Fruit fly (Drosophila melanogaster) whole organism, embryonic: ENCODE data around the gene CG12608.

Experiments
- Atf6 ChIP-seq: fragments of 200-800 bp; sonication (Bioruptor generic); IDR thresholded peaks from 2 replicates; pipeline ENCODE4 v1.3.6; 2022; ENCODE audit warnings: missing biosample characterization, missing genetic modification characterization
- B-H2 ChIP-seq: fragments of 200-800 bp; sonication (Bioruptor generic); optimal IDR thresholded peaks from 2 replicates; lab custom pipeline; 2018; ENCODE audit warnings: missing biosample characterization, mild to moderate bottlenecking, missing genetic modification characterization
- CG11695 ChIP-seq: fragments of 200-800 bp; sonication (Bioruptor generic); IDR thresholded peaks from 3 replicates; pipeline ENCODE4 v1.3.6; 2022; ENCODE audit warnings: missing biosample characterization, missing genetic modification characterization
- CG12219 ChIP-seq: fragments of 200-800 bp; sonication (Bioruptor generic); optimal IDR thresholded peaks from 3 replicates; lab custom pipeline; 2018; ENCODE audit warnings: missing biosample characterization, mild to moderate bottlenecking, missing genetic modification characterization
- CG12744 ChIP-seq: fragments of 200-800 bp; sonication (Bioruptor generic); optimal IDR thresholded peaks from 2 replicates; lab custom pipeline; 2016; ENCODE audit warnings: missing biosample characterization, missing genetic modification characterization
- CG13287 ChIP-seq: fragments of 200-800 bp; sonication (Bioruptor generic); IDR thresholded peaks from 2 replicates; pipeline ENCODE4 v1.3.6; 2022; ENCODE audit warnings: missing biosample characterization, missing genetic modification characterization; ENCODE audit not compliant: partially characterized antibody
- CG14050 ChIP-seq: fragments of 200-800 bp; sonication (Bioruptor generic); IDR thresholded peaks from 3 replicates; pipeline ENCODE4 v1.3.6; 2022; ENCODE audit warnings: missing biosample characterization, missing genetic modification characterization
- CG15479 ChIP-seq: fragments of 200-800 bp; sonication (Bioruptor generic); optimal IDR thresholded peaks from 3 replicates; lab custom pipeline; 2019; ENCODE audit warnings: missing biosample characterization, mild to moderate bottlenecking, missing genetic modification characterization, moderate library complexity
- CG1603 ChIP-seq: fragments of 200-800 bp; sonication (Bioruptor generic); optimal IDR thresholded peaks from 2 replicates; lab custom pipeline; 2019; ENCODE audit warnings: missing biosample characterization, mild to moderate bottlenecking, missing genetic modification characterization, moderate library complexity
- CG18619 ChIP-seq: fragments of 200-800 bp; sonication (Bioruptor generic); optimal IDR thresholded peaks from 3 replicates; lab custom pipeline; 2017; ENCODE audit warnings: missing biosample characterization, mild to moderate bottlenecking, missing genetic modification characterization
- CG2116 ChIP-seq: fragments of 200-800 bp; sonication (Bioruptor generic); optimal IDR thresholded peaks from 3 replicates; lab custom pipeline; 2018; ENCODE audit warnings: missing biosample characterization, mild to moderate bottlenecking, missing genetic modification characterization
- CG2712 ChIP-seq: fragments of 200-800 bp; optimal IDR thresholded peaks from 3 replicates; lab custom pipeline; 2019; ENCODE audit warnings: missing biosample characterization, mild to moderate bottlenecking, missing genetic modification characterization, moderate library complexity
- CG32532 ChIP-seq: fragments of 200-800 bp; sonication (Bioruptor generic); IDR thresholded peaks from 2 replicates; pipeline ENCODE4 v1.3.6; 2022; ENCODE audit warnings: missing biosample characterization, missing genetic modification characterization
- CG32767 ChIP-seq: fragments of 200-800 bp; sonication (Bioruptor generic); IDR thresholded peaks from 2 replicates; pipeline ENCODE4 v1.3.6; 2022; ENCODE audit warnings: missing biosample characterization, missing genetic modification characterization
- CG32772 ChIP-seq: fragments of 200-800 bp; sonication (Bioruptor generic); IDR thresholded peaks from 2 replicates; pipeline ENCODE4 v1.3.6; 2022; ENCODE audit warnings: missing biosample characterization, missing genetic modification characterization
- CG3281 ChIP-seq: fragments of 200-800 bp; sonication (Bioruptor generic); optimal IDR thresholded peaks from 3 replicates; lab custom pipeline; 2017; ENCODE audit warnings: missing biosample characterization, mild to moderate bottlenecking, missing genetic modification characterization
- CG34422 ChIP-seq: fragments of 200-800 bp; sonication (Bioruptor generic); IDR thresholded peaks from 3 replicates; pipeline ENCODE4 v1.3.6; 2022; ENCODE audit warnings: missing biosample characterization, missing genetic modification characterization
- CG3726 ChIP-seq: fragments of 200-800 bp; sonication (Bioruptor generic); IDR thresholded peaks from 3 replicates; pipeline ENCODE4, ENCODE4 v1.3.6; 2022; ENCODE audit warnings: missing biosample characterization, missing genetic modification characterization
- CG3847 ChIP-seq: fragments of 200-800 bp; sonication (Bioruptor generic); IDR thresholded peaks from 2 replicates; pipeline ENCODE4 v1.3.6; 2022; ENCODE audit warnings: missing biosample characterization, missing genetic modification characterization
- CG3995 ChIP-seq: fragments of 200-800 bp; sonication (Bioruptor generic); optimal IDR thresholded peaks from 3 replicates; lab custom pipeline; 2016; ENCODE audit warnings: missing biosample characterization, missing genetic modification characterization
- CG43689 ChIP-seq: fragments of 200-800 bp; sonication (Bioruptor generic); IDR thresholded peaks from 2 replicates; pipeline ENCODE4 v1.3.6; 2022; ENCODE audit warnings: missing biosample characterization, missing genetic modification characterization
- CG7372 ChIP-seq: fragments of 200-800 bp; sonication (Bioruptor generic); IDR thresholded peaks from 2 replicates; pipeline ENCODE4 v1.3.6; 2022; ENCODE audit warnings: missing biosample characterization, missing genetic modification characterization
- CG7928 ChIP-seq: fragments of 200-800 bp; sonication (Bioruptor generic); optimal IDR thresholded peaks from 2 replicates; lab custom pipeline; 2017; ENCODE audit warnings: missing biosample characterization, mild to moderate bottlenecking, missing genetic modification characterization
- CG7963 ChIP-seq: fragments of 200-800 bp; sonication (Bioruptor generic); IDR thresholded peaks from 3 replicates; pipeline ENCODE4 v1.3.6; 2022; ENCODE audit warnings: missing biosample characterization, missing genetic modification characterization; ENCODE audit not compliant: partially characterized antibody
- CG7987 ChIP-seq: fragments of 200-800 bp; sonication (Bioruptor generic); optimal IDR thresholded peaks from 2 replicates; lab custom pipeline; 2018; ENCODE audit warnings: missing biosample characterization, mild to moderate bottlenecking, missing genetic modification characterization, moderate library complexity
- CG8290 ChIP-seq, 3 experiments: fragments of 200-800 bp; sonication (Bioruptor generic); optimal IDR thresholded peaks; 2 replicates each; lab custom pipeline; 2016 to 2019; ENCODE audit warnings: missing biosample characterization in 3 of 3, missing genetic modification characterization in 3 of 3, mild to moderate bottlenecking in 2 of 3, moderate library complexity in 1 of 3
- Camta ChIP-seq: fragments of 200-800 bp; sonication (Bioruptor generic); optimal IDR thresholded peaks from 2 replicates; lab custom pipeline; 2016; ENCODE audit warnings: missing biosample characterization, missing genetic modification characterization
- CrebB ChIP-seq: fragments of 200-800 bp; sonication (Bioruptor generic); optimal IDR thresholded peaks from 3 replicates; lab custom pipeline; 2018; ENCODE audit warnings: missing biosample characterization, mild to moderate bottlenecking, missing genetic modification characterization
- Dfd ChIP-seq, 2 experiments: fragments of >200 bp; optimal IDR thresholded peaks; 2 replicates each; lab custom pipeline; 2017; ENCODE audit warnings: missing biosample characterization in 2 of 2, missing genetic modification characterization in 2 of 2
- Dip3 ChIP-seq: fragments of 200-800 bp; sonication (Bioruptor generic); optimal IDR thresholded peaks from 3 replicates; lab custom pipeline; 2016; ENCODE audit warnings: missing biosample characterization, missing genetic modification characterization
- Doc3 ChIP-seq: fragments of 200-800 bp; sonication (Bioruptor generic); IDR thresholded peaks from 3 replicates; pipeline ENCODE4 v1.3.6; 2022; ENCODE audit warnings: missing biosample characterization, missing genetic modification characterization; ENCODE audit not compliant: partially characterized antibody
- H2.0 ChIP-seq: fragments of 200-800 bp; sonication (Bioruptor generic); IDR thresholded peaks from 2 replicates; pipeline ENCODE4 v1.3.6; 2022; ENCODE audit warnings: missing biosample characterization, missing genetic modification characterization
- Nf-YA ChIP-seq: fragments of 200-800 bp; sonication (Bioruptor generic); IDR thresholded peaks from 2 replicates; pipeline ENCODE4 v1.3.6; 2022; ENCODE audit warnings: missing biosample characterization, missing genetic modification characterization
- Oli ChIP-seq: fragments of 200-800 bp; sonication (Bioruptor generic); optimal IDR thresholded peaks from 2 replicates; lab custom pipeline; 2018; ENCODE audit warnings: missing biosample characterization, mild to moderate bottlenecking, missing genetic modification characterization, moderate library complexity
- Opbp ChIP-seq: fragments of 200-800 bp; sonication (Bioruptor generic); IDR thresholded peaks from 3 replicates; pipeline ENCODE4 v1.3.6; 2022; ENCODE audit warnings: missing biosample characterization, missing genetic modification characterization; ENCODE audit not compliant: partially characterized antibody
- Sry-β ChIP-seq: fragments of 200-800 bp; sonication (Bioruptor generic); optimal IDR thresholded peaks from 2 replicates; lab custom pipeline; 2018; ENCODE audit warnings: missing biosample characterization, mild to moderate bottlenecking, missing genetic modification characterization, moderate library complexity
- amos ChIP-seq: fragments of 200-800 bp; sonication (Bioruptor generic); IDR thresholded peaks from 2 replicates; pipeline ENCODE4 v1.3.6; 2022; ENCODE audit warnings: missing biosample characterization, missing genetic modification characterization; ENCODE audit not compliant: partially characterized antibody
- bigmax ChIP-seq: fragments of 200-800 bp; sonication (Bioruptor generic); optimal IDR thresholded peaks from 2 replicates; lab custom pipeline; 2018; ENCODE audit warnings: missing biosample characterization, mild to moderate bottlenecking, missing genetic modification characterization
- dati ChIP-seq: fragments of 200-800 bp; sonication (Bioruptor generic); IDR thresholded peaks from 2 replicates; pipeline ENCODE4 v1.3.6; 2022; ENCODE audit warnings: missing biosample characterization, missing genetic modification characterization
- dpn ChIP-seq, 2 experiments: fragments of 200-800 bp; sonication (Bioruptor generic); optimal IDR thresholded peaks; 3 replicates each; lab custom pipeline; 2016; ENCODE audit warnings: missing biosample characterization in 2 of 2, missing genetic modification characterization in 2 of 2
- ewg ChIP-seq: fragments of 200-800 bp; sonication (Bioruptor generic); optimal IDR thresholded peaks from 3 replicates; lab custom pipeline; 2017; ENCODE audit warnings: mild to moderate bottlenecking, missing biosample characterization, missing genetic modification reagents, missing genetic modification characterization
- fu2 ChIP-seq: fragments of 200-800 bp; sonication (Bioruptor generic); optimal IDR thresholded peaks from 2 replicates; lab custom pipeline; 2016; ENCODE audit warnings: missing biosample characterization, missing genetic modification characterization
- gce ChIP-seq: fragments of 200-800 bp; sonication (Bioruptor generic); IDR thresholded peaks from 3 replicates; pipeline ENCODE4 v1.3.6; 2022; ENCODE audit warnings: missing biosample characterization, missing genetic modification characterization
- inv ChIP-seq: fragments of 200-800 bp; sonication (Bioruptor generic); IDR thresholded peaks from 2 replicates; pipeline ENCODE4 v1.3.6; 2022; ENCODE audit warnings: missing biosample characterization, missing genetic modification characterization; ENCODE audit not compliant: partially characterized antibody
- nerfin-1 ChIP-seq: fragments of 200-800 bp; sonication (Bioruptor generic); optimal IDR thresholded peaks from 3 replicates; lab custom pipeline; 2019; ENCODE audit warnings: missing biosample characterization, mild to moderate bottlenecking, missing genetic modification characterization, moderate library complexity
- pita ChIP-seq: fragments of 200-800 bp; sonication (Bioruptor generic); optimal IDR thresholded peaks from 2 replicates; lab custom pipeline; 2017; ENCODE audit warnings: missing biosample characterization, mild to moderate bottlenecking, missing genetic modification characterization
- pum ChIP-seq: fragments of 200-800 bp; sonication (Bioruptor generic); optimal IDR thresholded peaks from 2 replicates; lab custom pipeline; 2016; ENCODE audit warnings: missing biosample characterization, missing genetic modification characterization
- scrt ChIP-seq: fragments of 200-800 bp; sonication (Bioruptor generic); optimal IDR thresholded peaks from 2 replicates; lab custom pipeline; 2018; ENCODE audit warnings: missing biosample characterization, mild to moderate bottlenecking, missing genetic modification characterization, moderate library complexity
- ttk ChIP-seq: fragments of 200-800 bp; sonication (Bioruptor generic); IDR thresholded peaks from 2 replicates; pipeline ENCODE4 v2.1.2; 2022; ENCODE audit warnings: missing biosample characterization, missing genetic modification characterization

CG12608 gene

dm6 chrX:15344473-15345331 is at the start of gene CG12608, which contains the start of gene Prp5:
CG12608 (minus strand) TSS chrX:15344625.
Prp5 (plus strand) TSS chrX:15345169.
- no peak for TF ChIP-seq CrebB (tag; lab: Kevin White, UChicago)
- TF ChIP-seq CG3995 (GFP tag; lab: Kevin White, UChicago): no peak
- TF ChIP-seq CG12219 (GFP tag; lab: Kevin White, UChicago): no peak
- no peak for TF ChIP-seq CG3281 (GFP tag; lab: Kevin White, UChicago)
- TF ChIP-seq Oli (tag; lab: Kevin White, UChicago): no peak
- TF ChIP-seq Doc3 (GFP tag; lab: Robert Waterston, UW): peak; percentile 52; the same call in 2 of the 3 replicates
- no peak for TF ChIP-seq CG7987 (GFP tag; lab: Kevin White, UChicago)
- no peak for TF ChIP-seq pum (GFP tag; lab: Kevin White, UChicago)
- TF ChIP-seq CG14050 (GFP tag; lab: Robert Waterston, UW): no peak
- TF ChIP-seq CG7928 (GFP tag; lab: Kevin White, UChicago): no peak
- peak; percentile 69 for TF ChIP-seq amos (GFP tag; lab: Robert Waterston, UW)
- TF ChIP-seq ewg: no peak
- TF ChIP-seq CG7372 (GFP tag; lab: Robert Waterston, UW): no peak
- no peak for TF ChIP-seq CG32772 (GFP tag; lab: Robert Waterston, UW)
- TF ChIP-seq CG43689 (GFP tag; lab: Robert Waterston, UW): no peak
- no peak for TF ChIP-seq ttk (GFP tag; lab: Robert Waterston, UW)
- no peak for TF ChIP-seq Dip3
- TF ChIP-seq CG32532: no peak
- TF ChIP-seq CG15479: no peak
- no peak for TF ChIP-seq CG34422 (GFP tag; lab: Robert Waterston, UW)
- TF ChIP-seq Sry-β (GFP tag; lab: Kevin White, UChicago): peak; percentile 57
- no peak for TF ChIP-seq gce
- TF ChIP-seq Opbp (GFP tag; lab: Robert Waterston, UW): peak; percentile 63; the same call in 2 of the 3 replicates
- no peak for TF ChIP-seq CG1603 (tag; lab: Kevin White, UChicago)
- TF ChIP-seq dpn (GFP tag; optimal IDR thresholded peaks at IDR 0.05; lab: Kevin White, UChicago): no peak
- peak; percentile 89 for TF ChIP-seq CG2116 (GFP tag; lab: Kevin White, UChicago)
- no peak for TF ChIP-seq nerfin-1 (tag; lab: Kevin White, UChicago)
- no peak for TF ChIP-seq H2.0 (GFP tag; lab: Robert Waterston, UW)
- TF ChIP-seq CG3847 (GFP tag; lab: Robert Waterston, UW): no peak
- no peak for TF ChIP-seq CG12744 (GFP tag; lab: Kevin White, UChicago)
- TF ChIP-seq CG8290 (GFP tag; optimal IDR thresholded peaks at IDR 0.05; lab: Kevin White, UChicago): no peak
- TF ChIP-seq CG8290 (tag; optimal IDR thresholded peaks at IDR 0.05; lab: Kevin White, UChicago): no peak
- TF ChIP-seq B-H2: peak; percentile 6
- TF ChIP-seq bigmax (GFP tag; lab: Kevin White, UChicago): no peak
- TF ChIP-seq dati (GFP tag; lab: Robert Waterston, UW): no peak
- TF ChIP-seq CG2712 (tag; lab: Kevin White, UChicago): no peak
- TF ChIP-seq fu2 (GFP tag; lab: Kevin White, UChicago): no peak
- TF ChIP-seq CG13287 (GFP tag; lab: Robert Waterston, UW): peak; percentile 69; the same call in 1 of the 2 replicates
- peak; percentile 44 for TF ChIP-seq inv
- no peak for TF ChIP-seq CG11695 (GFP tag; lab: Robert Waterston, UW)
- TF ChIP-seq CG3726 (GFP tag; lab: Robert Waterston, UW): no peak
- TF ChIP-seq CG7963 (GFP tag; lab: Robert Waterston, UW): peak; percentile 64
- TF ChIP-seq Atf6 (GFP tag; lab: Robert Waterston, UW): no peak
- no peak for TF ChIP-seq CG32767
- no peak for TF ChIP-seq Dfd (GFP tag; optimal IDR thresholded peaks at IDR 0.05; lab: Kevin White, UChicago)
- no peak for TF ChIP-seq CG18619
- no peak for TF ChIP-seq scrt (GFP tag; lab: Kevin White, UChicago)
- TF ChIP-seq pita (GFP tag; lab: Kevin White, UChicago): no peak
- TF ChIP-seq Camta: no peak
- no peak for TF ChIP-seq Nf-YA
